Worm (Caenorhabditis elegans) whole organism, L4 larva: Measurements from ENCODE around the gene dhs-9.

ENCODE experiments used
- F10B5.3 ChIP-seq: sonication (generic microtip); optimal IDR thresholded peaks from 2 replicates; lab custom pipeline; 2016; ENCODE audit warnings: mild to moderate bottlenecking, missing genetic modification characterization, missing compliant biosample characterization
- F44E2.7 ChIP-seq: fragments of 200-800 bp; sonication (Bioruptor generic); IDR thresholded peaks from 2 replicates; pipeline ENCODE4 v2.1.2; 2022; ENCODE audit warnings: missing genetic modification characterization, missing compliant biosample characterization
- Y105C5A.15 ChIP-seq: fragments of 200-800 bp; sonication (Bioruptor generic); IDR thresholded peaks from 2 replicates; pipeline ENCODE4 v1.3.6; 2022; ENCODE audit warnings: missing genetic modification characterization, missing compliant biosample characterization
- aha-1 ChIP-seq: fragments of 150-350 bp; peaks from one replicate; lab custom pipeline; 2014; ENCODE audit warnings: missing biosample characterization, missing genetic modification characterization
- attf-4 ChIP-seq: sonication (generic microtip); optimal IDR thresholded peaks from 3 replicates; lab custom pipeline; 2017; ENCODE audit warnings: missing biosample characterization, missing genetic modification characterization
- ceh-32 ChIP-seq: sonication (generic microtip); optimal IDR thresholded peaks from 2 replicates; lab custom pipeline; 2016; ENCODE audit warnings: mild to moderate bottlenecking, missing genetic modification characterization, missing compliant biosample characterization; ENCODE audit not compliant: poor library complexity
- ceh-44 ChIP-seq: fragments of 200-800 bp; sonication (Bioruptor generic); IDR thresholded peaks from 2 replicates; pipeline ENCODE4 v1.3.6; 2022; ENCODE audit warnings: missing genetic modification reagents, missing genetic modification characterization, missing compliant biosample characterization
- ceh-62 ChIP-seq: sonication (generic microtip); optimal IDR thresholded peaks from 2 replicates; lab custom pipeline; 2017; ENCODE audit warnings: missing biosample characterization, missing genetic modification characterization
- ctbp-1 ChIP-seq: fragments of 200-800 bp; sonication (Bioruptor generic); IDR thresholded peaks from 2 replicates; pipeline ENCODE4 v1.3.6; 2022; ENCODE audit warnings: missing genetic modification reagents, missing genetic modification characterization, missing compliant biosample characterization
- daf-16 ChIP-seq, 3 experiments: sonication (generic microtip); optimal IDR thresholded peaks; 2 replicates each; lab custom pipeline; 2016 to 2017; ENCODE audit warnings: missing genetic modification characterization in 3 of 3, missing genetic modification reagents in 3 of 3, mild to moderate bottlenecking in 2 of 3, missing compliant biosample characterization in 2 of 3, missing biosample characterization in 1 of 3, moderate library complexity in 1 of 3
- dmd-6 ChIP-seq: fragments of 200-800 bp; sonication (Bioruptor generic); IDR thresholded peaks from 2 replicates; pipeline ENCODE4 v1.3.6; 2022; ENCODE audit warnings: missing genetic modification reagents, missing genetic modification characterization, missing compliant biosample characterization
- dpl-1 ChIP-seq: fragments of 150-350 bp; optimal IDR thresholded peaks from 2 replicates; lab custom pipeline; 2014; ENCODE audit warnings: missing biosample characterization, missing genetic modification reagents, missing genetic modification characterization
- dve-1 ChIP-seq: sonication (generic microtip); optimal IDR thresholded peaks from 2 replicates; lab custom pipeline; 2017; ENCODE audit warnings: antibody characterized with exemption, mild to moderate bottlenecking, missing genetic modification characterization, missing compliant biosample characterization; ENCODE audit not compliant: insufficient read depth
- fos-1 ChIP-seq: fragments of 150-350 bp; optimal IDR thresholded peaks from 2 replicates; lab custom pipeline; 2014; ENCODE audit warnings: missing biosample characterization, missing genetic modification characterization
- hlh-11 ChIP-seq: fragments of 200-800 bp; sonication (Bioruptor generic); optimal IDR thresholded peaks from 2 replicates; lab custom pipeline; 2018; ENCODE audit warnings: mild to moderate bottlenecking, missing genetic modification characterization, missing compliant biosample characterization
- hlh-30 ChIP-seq: sonication (generic microtip); optimal IDR thresholded peaks from 2 replicates; lab custom pipeline; 2017; ENCODE audit warnings: antibody characterized with exemption, mild to moderate bottlenecking, missing genetic modification characterization, missing compliant biosample characterization; ENCODE audit not compliant: insufficient read depth
- hmg-1.1 ChIP-seq: fragments of 200-800 bp; sonication (Bioruptor generic); IDR thresholded peaks from 2 replicates; pipeline ENCODE4 v1.3.6; 2022; ENCODE audit warnings: missing genetic modification reagents, missing genetic modification characterization, missing compliant biosample characterization
- lin-15B ChIP-seq: fragments of 150-350 bp; sonication (generic microtip); optimal IDR thresholded peaks from 3 replicates; lab custom pipeline; 2014; ENCODE audit warnings: missing biosample characterization, missing genetic modification characterization
- lsy-2 ChIP-seq, 2 experiments: fragments of 150-350 bp in 1 of 2; sonication (generic microtip) in 1 of 2; optimal IDR thresholded peaks; 2 replicates each; lab custom pipeline; 2014 to 2017; ENCODE audit warnings: missing biosample characterization in 2 of 2, missing genetic modification characterization in 2 of 2
- madf-5 ChIP-seq, 2 experiments: fragments of 200-800 bp; sonication (Bioruptor generic); IDR thresholded peaks; 2 replicates each; pipeline ENCODE4 v1.3.6; 2022; ENCODE audit warnings: missing compliant biosample characterization in 2 of 2, missing genetic modification characterization in 2 of 2
- madf-9 ChIP-seq: fragments of 200-800 bp; sonication (Bioruptor generic); conservative IDR thresholded peaks from 2 replicates; pipeline ENCODE4 v1.3.6; 2022; ENCODE audit warnings: missing genetic modification reagents, missing genetic modification characterization, missing compliant biosample characterization
- mes-2 ChIP-seq: sonication (generic microtip); optimal IDR thresholded peaks from 2 replicates; lab custom pipeline; 2016; ENCODE audit warnings: missing genotype, mild to moderate bottlenecking, missing genetic modification characterization, missing compliant biosample characterization; ENCODE audit not compliant: poor library complexity, severe bottlenecking
- mxl-2 ChIP-seq: fragments of 200-800 bp; sonication (Bioruptor generic); conservative IDR thresholded peaks from 2 replicates; pipeline ENCODE4 v1.3.6; 2022; ENCODE audit warnings: missing genetic modification reagents, missing genetic modification characterization, missing compliant biosample characterization
- mxl-3 ChIP-seq: fragments of 200-800 bp; sonication (Bioruptor generic); optimal IDR thresholded peaks from 2 replicates; lab custom pipeline; 2018; ENCODE audit warnings: mild to moderate bottlenecking, missing genetic modification characterization, missing compliant biosample characterization
- nhr-102 ChIP-seq: sonication (generic microtip); optimal IDR thresholded peaks from 2 replicates; lab custom pipeline; 2016; ENCODE audit warnings: mild to moderate bottlenecking, missing genetic modification characterization, moderate library complexity, missing compliant biosample characterization
- nhr-111 ChIP-seq: fragments of 200-800 bp; sonication (Bioruptor generic); optimal IDR thresholded peaks from 2 replicates; lab custom pipeline; 2018; ENCODE audit warnings: mild to moderate bottlenecking, missing genetic modification characterization, missing compliant biosample characterization
- nhr-25 ChIP-seq: sonication (generic microtip); optimal IDR thresholded peaks from 2 replicates; lab custom pipeline; 2017; ENCODE audit warnings: missing genetic modification characterization, mild to moderate bottlenecking, missing compliant biosample characterization, antibody characterized with exemption, moderate library complexity, borderline replicate concordance; ENCODE audit not compliant: insufficient read depth
- nhr-28 ChIP-seq: fragments of 150-350 bp; optimal IDR thresholded peaks from 2 replicates; lab custom pipeline; 2014; ENCODE audit warnings: missing biosample characterization, missing genetic modification characterization
- nhr-41 ChIP-seq: fragments of 200-800 bp; sonication (Bioruptor generic); IDR thresholded peaks from 2 replicates; pipeline ENCODE4 v1.3.6; 2022; ENCODE audit warnings: missing genetic modification reagents, missing genetic modification characterization, missing compliant biosample characterization
- nhr-6 ChIP-seq: fragments of 150-350 bp; optimal IDR thresholded peaks from 2 replicates; lab custom pipeline; 2014; ENCODE audit warnings: missing biosample characterization, missing genetic modification characterization
- pqm-1 ChIP-seq: sonication (generic microtip); optimal IDR thresholded peaks from 2 replicates; lab custom pipeline; 2017; ENCODE audit warnings: missing biosample characterization, missing genetic modification characterization
- unc-62 ChIP-seq, 3 experiments: fragments of 150-350 bp in 1 of 3; sonication (generic microtip); optimal IDR thresholded peaks in 2 of 3; peaks in 1 of 3; 1 replicate in 1 of 3; 2 replicates in 2 of 3; lab custom pipeline; 2014 to 2017; ENCODE audit warnings: missing biosample characterization in 3 of 3, missing genetic modification characterization in 3 of 3, missing genetic modification reagents in 3 of 3, missing genotype in 1 of 3

Gene dhs-9

ce11 chrIII:5340530-5340929 lies 27.3 kb downstream of the dhs-9 start:
- peak in 1 of 2 experiments; percentile 86 for TF ChIP-seq unc-62 (GFP tag; optimal IDR thresholded peaks at IDR 0.05 in 1 of 2; lab: Kevin White, UChicago)
- TF ChIP-seq unc-62 (tag; optimal IDR thresholded peaks at IDR 0.05; lab: Kevin White, UChicago): no peak
- TF ChIP-seq F10B5.3 (tag; lab: Kevin White, UChicago): no peak
- TF ChIP-seq, all 104 proteins: peak for 1

DNA sequence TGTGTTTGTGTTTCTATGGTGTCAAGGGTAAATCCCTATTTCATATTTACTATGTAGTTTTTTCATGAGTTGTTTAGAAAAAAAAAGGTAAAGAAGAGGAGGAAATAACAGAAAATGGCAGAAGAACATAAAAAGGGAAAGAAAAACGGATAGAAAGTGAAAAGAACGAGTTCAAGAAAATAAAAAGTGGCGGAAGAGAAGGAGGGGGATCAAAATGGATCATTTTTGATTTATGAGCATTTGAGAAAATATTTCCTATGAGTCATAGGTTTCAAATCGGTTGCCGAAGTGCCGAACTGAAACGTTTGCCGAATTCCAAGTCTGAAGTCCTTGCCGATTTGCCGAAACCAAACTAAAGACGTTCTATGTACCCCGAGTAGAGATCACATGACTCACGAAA lies 29.1 kb downstream of the dhs-9 start:
- TF ChIP-seq lsy-2 (tag; optimal IDR thresholded peaks at IDR 0.05; lab: Kevin White, UChicago) (no peak), fos-1 (tag; lab: Kevin White, UChicago) (no peak), lin-15B (no peak), dpl-1 (GFP tag; lab: Kevin White, UChicago) (no peak), F44E2.7 (no peak), mxl-2 (GFP tag; lab: Robert Waterston, UW) (no peak)

DNA sequence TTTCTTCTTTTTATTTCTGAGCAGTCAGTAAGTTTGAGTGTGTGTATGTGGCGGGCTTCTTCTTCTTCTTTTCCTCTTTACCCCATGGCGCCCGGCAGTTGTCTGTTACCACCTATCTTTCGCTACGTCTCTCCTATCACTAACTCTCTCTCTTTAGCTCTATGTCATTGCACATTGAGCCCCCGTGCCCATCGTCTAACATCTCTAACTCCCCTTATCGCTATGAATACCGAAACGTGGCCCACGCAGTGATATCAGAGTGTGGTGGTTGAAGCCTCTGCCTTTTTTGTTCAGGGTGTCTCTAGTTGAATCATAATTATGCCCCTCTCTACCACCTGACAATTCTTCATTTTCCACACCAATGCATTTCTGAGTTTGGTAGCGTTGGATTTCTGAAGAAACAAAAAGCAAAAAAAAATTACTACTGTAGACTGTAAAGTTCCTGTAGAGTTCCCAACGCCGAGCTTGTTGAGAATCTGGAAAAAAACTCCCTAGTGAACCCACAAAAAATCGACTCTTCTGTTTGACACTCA lies 33.3 kb downstream of the dhs-9 start:
- TF ChIP-seq mxl-3 (GFP tag; lab: Kevin White, UChicago): peak; percentile 57
- TF ChIP-seq dmd-6 (GFP tag; lab: Robert Waterston, UW): peak; percentile 15; the same call in 1 of the 2 replicates
- TF ChIP-seq nhr-28 (tag; lab: Kevin White, UChicago): peak; percentile 31
- TF ChIP-seq hlh-11 (tag; lab: Kevin White, UChicago): peak; percentile 55
- peak in 1 of 2 experiments; percentile 99 for TF ChIP-seq unc-62 (GFP tag; optimal IDR thresholded peaks at IDR 0.05 in 1 of 2; lab: Kevin White, UChicago)
- TF ChIP-seq unc-62 (tag; optimal IDR thresholded peaks at IDR 0.05; lab: Kevin White, UChicago): no peak
- no peak for TF ChIP-seq ceh-62
- peak; percentile 41 for TF ChIP-seq pqm-1 (tag; lab: Kevin White, UChicago)
- TF ChIP-seq hlh-30: peak; percentile 40
- no peak for TF ChIP-seq nhr-102
- TF ChIP-seq daf-16 (GFP tag; optimal IDR thresholded peaks at IDR 0.05; lab: Kevin White, UChicago): no peak
- TF ChIP-seq daf-16 (tag; optimal IDR thresholded peaks at IDR 0.05; lab: Kevin White, UChicago): peak; percentile 56

DNA sequence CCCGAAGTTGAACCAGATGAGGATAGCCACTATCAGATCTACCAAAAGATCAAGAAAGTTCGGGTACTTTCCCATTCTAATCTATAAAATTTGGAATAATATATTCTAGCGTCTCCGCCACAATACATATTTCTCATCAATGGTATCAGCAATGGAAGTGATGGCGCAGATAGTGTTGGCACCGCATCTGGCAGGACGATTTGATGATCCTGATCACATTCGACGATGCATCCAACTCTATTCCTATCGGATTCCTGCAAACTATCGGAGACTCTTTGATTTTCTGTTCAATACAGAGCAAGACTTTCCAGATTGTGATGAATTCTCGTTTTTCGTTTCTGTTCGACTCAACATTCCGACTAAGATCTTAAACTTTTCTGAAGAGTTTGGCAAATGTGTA lies 38.5 kb downstream of the dhs-9 start:
- TF ChIP-seq aha-1 (tag; lab: Kevin White, UChicago): peak; percentile 94
- no peak for TF ChIP-seq madf-9 (GFP tag; lab: Robert Waterston, UW)

- TF ChIP-seq ceh-44: no peak
- TF ChIP-seq ceh-32 (tag; lab: Kevin White, UChicago): no peak
- TF ChIP-seq dpl-1 (GFP tag; lab: Kevin White, UChicago): no peak
- TF ChIP-seq mes-2 (tag; lab: Kevin White, UChicago): no peak
- TF ChIP-seq madf-5 (GFP tag; IDR thresholded peaks at IDR 0.05; lab: Robert Waterston, UW): no peak
- TF ChIP-seq ctbp-1 (GFP tag; lab: Robert Waterston, UW): no peak
- TF ChIP-seq attf-4 (tag; lab: Kevin White, UChicago): no peak
- TF ChIP-seq nhr-102: no peak
- TF ChIP-seq nhr-111 (GFP tag; lab: Kevin White, UChicago): no peak
- TF ChIP-seq nhr-41: no peak
- no peak for TF ChIP-seq dve-1 (tag; lab: Kevin White, UChicago)
- no peak for TF ChIP-seq nhr-25
- TF ChIP-seq hmg-1.1: no peak
- TF ChIP-seq ceh-62: no peak
- TF ChIP-seq nhr-6 (tag; lab: Kevin White, UChicago): no peak
- no peak for TF ChIP-seq mxl-3 (GFP tag; lab: Kevin White, UChicago)
- no peak for TF ChIP-seq Y105C5A.15 (GFP tag; lab: Robert Waterston, UW)
Measured at ce11 chrIII:5326323-5326722, 41.5 kb downstream of the dhs-9 start, which contains the start of gene sorf-2. Gene sorf-2, plus strand, starts transcription at chrIII:5326623.
